Comparison of ENCODE assay signal across 1 fruit fly cellular context in the genomic region with DNA sequence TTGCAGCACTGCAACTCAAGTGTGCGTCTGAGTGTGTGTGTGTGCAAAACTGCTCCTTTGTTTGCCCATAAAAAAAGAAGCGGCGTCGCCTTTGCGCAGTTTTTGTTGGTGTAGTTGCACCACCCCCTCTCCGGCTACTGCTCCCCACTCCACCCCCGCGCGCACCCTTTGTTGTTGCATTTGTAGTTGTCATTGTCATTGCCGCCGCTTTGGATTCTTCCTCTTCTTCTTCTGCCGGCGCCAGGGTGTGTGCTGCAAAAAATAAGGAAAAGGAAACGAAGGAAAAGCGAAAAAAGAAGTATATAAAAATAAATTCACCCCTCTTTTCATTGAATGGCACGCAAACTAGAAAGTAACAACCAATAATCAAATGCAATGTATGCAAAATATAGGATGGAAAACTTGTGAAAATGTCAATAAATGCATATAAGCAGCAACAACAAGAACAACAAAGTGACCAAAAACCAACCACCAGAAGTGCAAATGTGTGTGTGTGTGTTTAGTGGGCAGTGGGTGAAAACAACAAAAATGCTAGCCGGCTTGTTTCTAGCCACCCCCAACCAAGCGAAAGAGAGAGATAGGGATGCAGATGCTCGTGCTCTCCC.
A peak's percentile ranks its signal among the peaks of the same experiment; 100 is the strongest.
TF ChIP-seq lines count a peak whose summit lies in the region.

No protein-coding gene starts in this region.

TF ChIP-seq in whole organism, embryonic, 481 proteins besides CTCF, POLR2A, EP300 and RAD21 (continued from another document):
- TF ChIP-seq CG18262 (tag; optimal IDR thresholded peaks at IDR 0.05; lab: Kevin White, UChicago): no peak
- no peak for TF ChIP-seq fd102C (GFP tag; optimal IDR thresholded peaks at IDR 0.05; lab: Kevin White, UChicago)
- no peak for TF ChIP-seq CG32772 (GFP tag; IDR thresholded peaks at IDR 0.05; lab: Robert Waterston, UW)
- TF ChIP-seq Drgx (GFP tag; IDR thresholded peaks at IDR 0.05; lab: Robert Waterston, UW): peak; percentile 15; the same call in 1 of the 2 replicates
- TF ChIP-seq CG17829 (tag; optimal IDR thresholded peaks at IDR 0.05; lab: Kevin White, UChicago): no peak
- TF ChIP-seq D (optimal IDR thresholded peaks at IDR 0.05; lab: Kevin White, UChicago): no peak
- no peak for TF ChIP-seq D (GFP tag; optimal IDR thresholded peaks at IDR 0.05; lab: Kevin White, UChicago)
- TF ChIP-seq CG6175 (GFP tag; IDR thresholded peaks at IDR 0.05; lab: Robert Waterston, UW): no peak
- TF ChIP-seq CG17385 (GFP tag; optimal IDR thresholded peaks at IDR 0.05; lab: Kevin White, UChicago): peak; percentile 89
- TF ChIP-seq NK7.1 (GFP tag; optimal IDR thresholded peaks at IDR 0.05; lab: Kevin White, UChicago): no peak
- TF ChIP-seq CG4360 (GFP tag; IDR thresholded peaks at IDR 0.05; lab: Robert Waterston, UW): peak; percentile 73
- no peak for TF ChIP-seq CG14050 (GFP tag; IDR thresholded peaks at IDR 0.05; lab: Robert Waterston, UW)
- TF ChIP-seq Ets65A (GFP tag; lab: Kevin White, UChicago): peak; percentile 70
- TF ChIP-seq pzg (GFP tag; optimal IDR thresholded peaks at IDR 0.05; lab: Kevin White, UChicago): no peak
- TF ChIP-seq D19A (tag; optimal IDR thresholded peaks at IDR 0.05; lab: Kevin White, UChicago): no peak
- no peak for TF ChIP-seq oc (tag; optimal IDR thresholded peaks at IDR 0.05; lab: Kevin White, UChicago)
- no peak for TF ChIP-seq odd (GFP tag; optimal IDR thresholded peaks at IDR 0.05; lab: Kevin White, UChicago)
- no peak for TF ChIP-seq CG6791 (GFP tag; IDR thresholded peaks at IDR 0.05; lab: Robert Waterston, UW; ENCODE audit: partially characterized antibody)
- TF ChIP-seq dan (GFP tag; IDR thresholded peaks at IDR 0.05; lab: Robert Waterston, UW): no peak
- peak; percentile 47 for TF ChIP-seq nom (GFP tag; optimal IDR thresholded peaks at IDR 0.05; lab: Kevin White, UChicago)
- no peak for TF ChIP-seq Adf1 (GFP tag; IDR thresholded peaks at IDR 0.05; lab: Robert Waterston, UW)
- TF ChIP-seq ato (GFP tag; IDR thresholded peaks at IDR 0.05; lab: Robert Waterston, UW; ENCODE audit: partially characterized antibody): no peak
- TF ChIP-seq mld (GFP tag; IDR thresholded peaks at IDR 0.05; lab: Robert Waterston, UW; ENCODE audit: partially characterized antibody): no peak
- no peak for TF ChIP-seq CG10462 (GFP tag; optimal IDR thresholded peaks at IDR 0.05; lab: Kevin White, UChicago)
- TF ChIP-seq CG3838 (GFP tag; optimal IDR thresholded peaks at IDR 0.05; lab: Kevin White, UChicago): no peak
- TF ChIP-seq CG10654 (GFP tag; optimal IDR thresholded peaks at IDR 0.05; lab: Kevin White, UChicago): no peak
- TF ChIP-seq disco-r (GFP tag; optimal IDR thresholded peaks at IDR 0.05; lab: Kevin White, UChicago): no peak
- TF ChIP-seq CG34224 (GFP tag; IDR thresholded peaks at IDR 0.05; lab: Robert Waterston, UW; ENCODE audit: partially characterized antibody): no peak
- TF ChIP-seq bigmax (GFP tag; optimal IDR thresholded peaks at IDR 0.05; lab: Kevin White, UChicago): no peak
- TF ChIP-seq Pdp1 (GFP tag; optimal IDR thresholded peaks at IDR 0.05; lab: Kevin White, UChicago): no peak
- TF ChIP-seq HLH3B (GFP tag; IDR thresholded peaks at IDR 0.05; lab: Robert Waterston, UW): no peak
- TF ChIP-seq NC2β (GFP tag; optimal IDR thresholded peaks at IDR 0.05; lab: Kevin White, UChicago): no peak
